Worm (Caenorhabditis elegans): ENCODE measurements around the gene Y27F2A.9.

- TF ChIP-seq sptf-1 (tag; optimal IDR thresholded peaks at IDR 0.05) = no peak
- no peak for TF ChIP-seq nhr-28 (tag; optimal IDR thresholded peaks at IDR 0.05)
- TF ChIP-seq mls-2 (tag; optimal IDR thresholded peaks at IDR 0.05) = no peak
- no peak for TF ChIP-seq tbx-8 (GFP tag; optimal IDR thresholded peaks at IDR 0.05)
- no peak for TF ChIP-seq ham-2 (GFP tag; optimal IDR thresholded peaks at IDR 0.05)
- TF ChIP-seq unc-39 (tag; optimal IDR thresholded peaks at IDR 0.05) = no peak
- TF ChIP-seq nhr-2 (tag; optimal IDR thresholded peaks at IDR 0.05) = no peak
- TF ChIP-seq ztf-11 (tag; optimal IDR thresholded peaks at IDR 0.05) = no peak
- no peak for TF ChIP-seq lin-13 (tag; optimal IDR thresholded peaks at IDR 0.05)
These were observed 32.5 kb downstream of the Y27F2A.9 start, which contains the start of gene sri-34 for ce11 chrII:3158985-3159384.
